Worm (Caenorhabditis elegans): Measurements from ENCODE around the gene ZK896.4.
"Not testable (repeated sequence)": the region's sequence is repeated elsewhere in the genome, so short reads cannot be mapped to it uniquely, and the experiment has no call there.

The ZK896.4 gene

DNA sequence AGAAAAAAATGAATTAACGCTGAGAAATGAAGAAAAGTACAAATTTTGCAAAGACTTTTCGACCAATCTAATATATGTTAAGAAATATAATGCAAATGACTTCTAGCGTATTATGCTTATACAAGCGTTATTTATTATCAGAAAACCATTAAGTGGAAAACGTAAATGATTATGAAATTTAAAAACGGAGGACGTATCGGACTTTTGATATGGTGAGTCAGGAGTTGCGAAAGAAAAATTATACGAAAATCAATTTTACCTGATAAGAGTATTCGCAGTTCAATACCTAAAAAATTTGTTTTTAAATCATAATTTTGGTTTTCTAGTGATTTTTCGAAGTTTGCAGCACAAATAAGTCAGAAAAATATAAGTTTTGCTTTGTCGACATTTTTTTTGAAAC lies 6.5 kb downstream of the ZK896.4 start:
- TF ChIP-seq mdl-1 (tag; optimal IDR thresholded peaks at IDR 0.05) (no peak), fos-1 (tag; optimal IDR thresholded peaks at IDR 0.05) (no peak), ceh-9 (tag; optimal IDR thresholded peaks at IDR 0.05) (no peak), egl-27 (tag; optimal IDR thresholded peaks at IDR 0.05) (no peak), unc-62 (GFP tag; optimal IDR thresholded peaks at IDR 0.05) (no peak), ZK546.5 (tag; optimal IDR thresholded peaks at IDR 0.05) (no peak), zag-1 (tag; optimal IDR thresholded peaks at IDR 0.05) (no peak), elt-2 (tag; optimal IDR thresholded peaks at IDR 0.05) (peak; percentile 62), fkh-2 (tag; optimal IDR thresholded peaks at IDR 0.05) (no peak), nhr-11 (tag; optimal IDR thresholded peaks at IDR 0.05) (no peak), snpc-4 (tag; optimal IDR thresholded peaks at IDR 0.05) (no peak), pqm-1 (tag; optimal IDR thresholded peaks at IDR 0.05) (peak; percentile 74), skn-1 (tag; optimal IDR thresholded peaks at IDR 0.05) (no peak)

DNA sequence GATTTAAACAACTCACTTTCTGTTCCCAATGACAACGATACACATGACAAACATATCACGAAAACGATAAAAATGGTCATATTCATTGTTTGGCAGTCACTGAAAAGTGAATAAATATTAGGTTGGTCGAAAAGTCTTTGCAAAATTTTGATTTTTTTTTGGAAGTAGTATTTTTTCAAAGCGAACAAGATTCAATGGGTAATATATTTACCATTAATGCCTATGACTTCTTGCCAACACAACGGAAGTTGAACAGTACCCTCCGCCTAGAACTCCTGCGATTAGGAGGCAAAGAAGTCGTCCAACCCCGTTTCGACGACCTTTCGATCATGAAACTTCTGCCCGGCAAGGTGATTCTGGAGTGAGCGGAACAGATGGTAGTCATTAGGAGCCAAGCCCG lies 7.8 kb downstream of the ZK896.4 start, which contains the start of gene ZK896.1:
Gene ZK896.1 (minus strand): TSS at position 101 of the 400 bp plus-strand sequence.
- TF ChIP-seq tbx-2, ztf-11, nhr-12 (tag; optimal IDR thresholded peaks at IDR 0.05): not testable (repeated sequence)

ce11 chrIV:12871445-12871947 lies 11.6 kb downstream of the ZK896.4 start, which contains the start of gene clec-187:
TSS of gene clec-187 (minus strand) at chrIV:12871495.
- TF ChIP-seq elt-2 (tag; optimal IDR thresholded peaks at IDR 0.05): peak; percentile 56
- peak; percentile 3 for TF ChIP-seq pha-4 (tag; optimal IDR thresholded peaks at IDR 0.05)
- no peak for TF ChIP-seq ceh-28 (tag; optimal IDR thresholded peaks at IDR 0.05)
- no peak for TF ChIP-seq egl-5 (tag; optimal IDR thresholded peaks at IDR 0.05)
- no peak for TF ChIP-seq nhr-12 (tag; optimal IDR thresholded peaks at IDR 0.05)

ce11 chrIV:12870315-12870714 lies 12.8 kb downstream of the ZK896.4 start:
- peak; percentile 10 for TF ChIP-seq elt-2 (tag; optimal IDR thresholded peaks at IDR 0.05)
- TF ChIP-seq tbx-2 (tag; optimal IDR thresholded peaks at IDR 0.05): no peak

- peak; percentile 19 for TF ChIP-seq elt-2 (tag; optimal IDR thresholded peaks at IDR 0.05)
- TF ChIP-seq nhr-237 (tag; optimal IDR thresholded peaks at IDR 0.05): no peak
- no peak for TF ChIP-seq pqm-1 (tag; optimal IDR thresholded peaks at IDR 0.05)
- TF ChIP-seq elt-1 (tag; optimal IDR thresholded peaks at IDR 0.05): no peak
- TF ChIP-seq ama-1 (optimal IDR thresholded peaks at IDR 0.05): no peak
- TF ChIP-seq lin-39 (tag; optimal IDR thresholded peaks at IDR 0.05): no peak
- peak; percentile 31 for TF ChIP-seq snpc-4 (tag; optimal IDR thresholded peaks at IDR 0.05)
- no peak for TF ChIP-seq egl-5 (tag; optimal IDR thresholded peaks at IDR 0.05)
Observed at ce11 chrIV:12869812-12870211, 13.3 kb downstream of the ZK896.4 start.

DNA sequence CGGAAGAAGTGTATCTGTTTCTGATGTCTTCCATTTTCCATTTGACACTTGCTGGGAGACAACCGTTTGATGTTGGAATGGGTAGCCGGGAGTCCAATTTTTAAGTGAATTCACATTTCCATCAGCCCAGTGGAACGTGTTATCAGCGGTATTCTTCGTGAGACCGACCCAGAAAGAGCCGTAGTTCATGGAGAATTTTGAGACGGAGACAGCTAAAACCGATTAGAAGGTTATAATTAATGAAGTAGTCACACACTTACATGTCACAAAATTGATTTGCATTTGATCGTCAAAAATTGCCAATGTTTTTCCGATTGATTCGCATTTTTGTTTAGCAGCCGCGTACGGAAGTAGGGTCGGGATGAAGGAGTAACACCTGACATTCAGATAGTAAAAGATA lies 13.7 kb downstream of the ZK896.4 start:
- TF ChIP-seq zag-1 (tag; optimal IDR thresholded peaks at IDR 0.05) (no peak), elt-2 (tag; optimal IDR thresholded peaks at IDR 0.05) (peak; percentile 71), ceh-16 (tag; optimal IDR thresholded peaks at IDR 0.05) (no peak), pqm-1 (tag; optimal IDR thresholded peaks at IDR 0.05) (peak; percentile 21), nhr-11 (tag; optimal IDR thresholded peaks at IDR 0.05) (no peak), ceh-9 (tag; optimal IDR thresholded peaks at IDR 0.05) (no peak), snpc-4 (tag; optimal IDR thresholded peaks at IDR 0.05) (no peak)

- TF ChIP-seq nhr-43 (tag; optimal IDR thresholded peaks at IDR 0.05; ENCODE audit: poor library complexity, severe bottlenecking) (no peak), fos-1 (tag; optimal IDR thresholded peaks at IDR 0.05) (no peak), aly-2 (tag; optimal IDR thresholded peaks at IDR 0.05) (no peak), eor-1 (tag; optimal IDR thresholded peaks at IDR 0.05) (no peak), nhr-28 (tag; optimal IDR thresholded peaks at IDR 0.05) (no peak), pqm-1 (tag; optimal IDR thresholded peaks at IDR 0.05) (peak; percentile 88), elt-2 (tag; optimal IDR thresholded peaks at IDR 0.05) (peak; percentile 96), jun-1 (tag; optimal IDR thresholded peaks at IDR 0.05) (peak; percentile 11), ztf-11 (tag; optimal IDR thresholded peaks at IDR 0.05) (no peak), ZK546.5 (tag; optimal IDR thresholded peaks at IDR 0.05) (no peak)
Observed at ce11 chrIV:12865884-12866283, 17.2 kb downstream of the ZK896.4 start, which contains the start of gene clec-186. TSS of gene clec-186 (plus strand) at chrIV:12866109.

Measured in whole organism, L3 larva.